Worm (Caenorhabditis elegans) whole organism, mixed stage, embryonic: ENCODE data around the gene ugt-67.

Experiments
- blmp-1 ChIP-seq: fragments of 150-350 bp; optimal IDR thresholded peaks from 2 replicates; lab custom pipeline; 2014; ENCODE audit warnings: missing biosample characterization, missing genetic modification characterization
- lsy-2 ChIP-seq: fragments of 150-350 bp; optimal IDR thresholded peaks from 2 replicates; lab custom pipeline; 2014; ENCODE audit warnings: missing biosample characterization, missing genetic modification characterization
- sptf-1 ChIP-seq: sonication (generic microtip); optimal IDR thresholded peaks from 2 replicates; lab custom pipeline; 2017; ENCODE audit warnings: mild to moderate bottlenecking, missing genetic modification characterization, moderate library complexity, missing compliant biosample characterization
- ztf-11 ChIP-seq: fragments of 150-350 bp; optimal IDR thresholded peaks from 2 replicates; lab custom pipeline; 2014; ENCODE audit warnings: missing biosample characterization, missing genetic modification characterization

ce11 chrV:4905953-4906352 is 4.8 kb downstream of the ugt-67 start, which contains the start of gene ugt-14:
- no peak for TF ChIP-seq blmp-1 (tag; lab: Kevin White, UChicago)
- no peak for TF ChIP-seq lsy-2
- no peak for TF ChIP-seq sptf-1 (tag; lab: Kevin White, UChicago)
- TF ChIP-seq ztf-11 (tag; lab: Kevin White, UChicago) = no peak
